Worm (Caenorhabditis elegans) whole organism, L2 larva: ENCODE results near the gene F55F10.3.
"Not testable (repeated sequence)": the region's sequence is repeated elsewhere in the genome, so short reads cannot be mapped to it uniquely, and the experiment has no call there.

Source experiments
- C34F6.9 ChIP-seq: fragments of 150-350 bp; optimal IDR thresholded peaks from 2 replicates; lab custom pipeline; 2014; ENCODE audit warnings: missing biosample characterization, missing genetic modification characterization
- F13H6.1 ChIP-seq: sonication (generic microtip); optimal IDR thresholded peaks from 2 replicates; lab custom pipeline; 2016; ENCODE audit warnings: missing genetic modification characterization, missing compliant biosample characterization
- R02D3.7 ChIP-seq: fragments of 150-350 bp; optimal IDR thresholded peaks from 2 replicates; lab custom pipeline; 2014; ENCODE audit warnings: missing biosample characterization, missing genetic modification characterization
- Y55F3AM.14 ChIP-seq: fragments of 200-800 bp; sonication (Bioruptor generic); optimal IDR thresholded peaks from 2 replicates; lab custom pipeline; 2018; ENCODE audit warnings: mild to moderate bottlenecking, missing genetic modification characterization, missing compliant biosample characterization
- ZK546.5 ChIP-seq: sonication (generic microtip); optimal IDR thresholded peaks from 2 replicates; lab custom pipeline; 2017; ENCODE audit warnings: missing biosample characterization, missing genetic modification characterization
- aly-2 ChIP-seq: fragments of 150-350 bp; optimal IDR thresholded peaks from 2 replicates; lab custom pipeline; 2014; ENCODE audit warnings: missing biosample characterization, missing genetic modification characterization
- ama-1 ChIP-seq: fragments of 150-350 bp; optimal IDR thresholded peaks from 2 replicates; lab custom pipeline; 2018; ENCODE audit warnings: inconsistent platforms
- blmp-1 ChIP-seq: sonication (generic microtip); optimal IDR thresholded peaks from 2 replicates; lab custom pipeline; 2017; ENCODE audit warnings: missing genetic modification characterization, mild to moderate bottlenecking, missing compliant biosample characterization, antibody characterized with exemption, moderate library complexity; ENCODE audit not compliant: insufficient read depth
- ceh-82 ChIP-seq: fragments of 150-350 bp; optimal IDR thresholded peaks from 2 replicates; lab custom pipeline; 2014; ENCODE audit warnings: missing biosample characterization, missing genetic modification characterization
- crh-2 ChIP-seq: sonication (generic microtip); optimal IDR thresholded peaks from 2 replicates; lab custom pipeline; 2017; ENCODE audit warnings: missing biosample characterization, missing genetic modification characterization
- dmd-4 ChIP-seq: sonication (generic microtip); optimal IDR thresholded peaks from 2 replicates; lab custom pipeline; 2017; ENCODE audit warnings: missing biosample characterization, missing genetic modification characterization
- egl-27 ChIP-seq: sonication (generic microtip); optimal IDR thresholded peaks from 3 replicates; lab custom pipeline; 2017; ENCODE audit warnings: missing biosample characterization, missing genetic modification reagents, missing genetic modification characterization
- fos-1 ChIP-seq: fragments of 150-350 bp; optimal IDR thresholded peaks from 2 replicates; lab custom pipeline; 2014; ENCODE audit warnings: missing biosample characterization, missing genetic modification characterization
- gmeb-1 ChIP-seq: fragments of 150-350 bp; optimal IDR thresholded peaks from 2 replicates; lab custom pipeline; 2014; ENCODE audit warnings: missing biosample characterization, missing genetic modification characterization
- lin-11 ChIP-seq: fragments of 150-350 bp; sonication (generic microtip); optimal IDR thresholded peaks from 2 replicates; lab custom pipeline; 2014; ENCODE audit warnings: missing biosample characterization, missing genetic modification characterization, inconsistent platforms, mixed read lengths
- lin-13 ChIP-seq: fragments of 150-350 bp; optimal IDR thresholded peaks from 2 replicates; lab custom pipeline; 2014; ENCODE audit warnings: missing biosample characterization, missing genetic modification reagents, missing genetic modification characterization
- lsy-2 ChIP-seq, 2 experiments: fragments of 150-350 bp in 1 of 2; sonication (generic microtip) in 1 of 2; optimal IDR thresholded peaks; 2 replicates each; lab custom pipeline; 2014 to 2017; ENCODE audit warnings: missing biosample characterization in 2 of 2, missing genetic modification characterization in 2 of 2
- mab-5 ChIP-seq: fragments of 150-350 bp; optimal IDR thresholded peaks from 2 replicates; lab custom pipeline; 2014; ENCODE audit warnings: missing biosample characterization, missing genetic modification characterization
- mbf-1 ChIP-seq: sonication (generic microtip); optimal IDR thresholded peaks from 2 replicates; lab custom pipeline; 2017; ENCODE audit warnings: missing biosample characterization, missing genetic modification characterization
- nhr-11 ChIP-seq: fragments of 150-350 bp; optimal IDR thresholded peaks from 2 replicates; lab custom pipeline; 2014; ENCODE audit warnings: missing biosample characterization, missing genetic modification characterization
- nhr-12 ChIP-seq: fragments of 150-350 bp; optimal IDR thresholded peaks from 2 replicates; lab custom pipeline; 2014; ENCODE audit warnings: missing biosample characterization, missing genetic modification characterization
- nhr-129 ChIP-seq: fragments of 150-350 bp; optimal IDR thresholded peaks from 2 replicates; lab custom pipeline; 2014; ENCODE audit warnings: missing biosample characterization, missing genetic modification characterization
- nhr-21 ChIP-seq: fragments of 150-350 bp; optimal IDR thresholded peaks from 2 replicates; lab custom pipeline; 2014; ENCODE audit warnings: missing biosample characterization, missing genetic modification characterization
- nhr-237 ChIP-seq: fragments of 150-350 bp; optimal IDR thresholded peaks from 2 replicates; lab custom pipeline; 2014; ENCODE audit warnings: missing biosample characterization, missing genetic modification characterization
- nhr-25 ChIP-seq: fragments of 150-350 bp; sonication (generic microtip); optimal IDR thresholded peaks from 3 replicates; lab custom pipeline; 2014; ENCODE audit warnings: missing biosample characterization, missing genetic modification characterization
- nhr-6 ChIP-seq: fragments of 150-350 bp; optimal IDR thresholded peaks from 2 replicates; lab custom pipeline; 2014; ENCODE audit warnings: missing biosample characterization, missing genetic modification characterization
- nhr-77 ChIP-seq: fragments of 150-350 bp; optimal IDR thresholded peaks from 2 replicates; lab custom pipeline; 2014; ENCODE audit warnings: missing biosample characterization, missing genetic modification characterization
- sem-4 ChIP-seq: fragments of 150-350 bp; optimal IDR thresholded peaks from 2 replicates; lab custom pipeline; 2014; ENCODE audit warnings: missing biosample characterization, missing genetic modification reagents, missing genetic modification characterization
- sma-3 ChIP-seq: sonication (generic microtip); optimal IDR thresholded peaks from 2 replicates; lab custom pipeline; 2016; ENCODE audit warnings: missing genetic modification reagents, missing genetic modification characterization, missing compliant biosample characterization
- snpc-4 ChIP-seq: fragments of 150-350 bp; optimal IDR thresholded peaks from 2 replicates; lab custom pipeline; 2014; ENCODE audit warnings: missing biosample characterization, missing genetic modification characterization
- unc-55 ChIP-seq: fragments of 150-350 bp; sonication (generic microtip); optimal IDR thresholded peaks from 3 replicates; lab custom pipeline; 2014; ENCODE audit warnings: missing biosample characterization, missing genetic modification reagents, missing genetic modification characterization
- zag-1 ChIP-seq: fragments of 150-350 bp; optimal IDR thresholded peaks from 2 replicates; lab custom pipeline; 2014; ENCODE audit warnings: missing biosample characterization, missing genetic modification characterization
- ztf-1 ChIP-seq: fragments of 200-800 bp; sonication (Bioruptor generic); conservative IDR thresholded peaks from 2 replicates; pipeline ENCODE4 v1.3.6; 2022; ENCODE audit warnings: missing genetic modification characterization, missing compliant biosample characterization
- ztf-4 ChIP-seq: fragments of 150-350 bp; optimal IDR thresholded peaks from 2 replicates; lab custom pipeline; 2014; ENCODE audit warnings: missing biosample characterization, missing genetic modification characterization

Gene F55F10.3

ce11 chrIV:4347578-4348003 is 12.2 kb upstream of the F55F10.3 start:
- TF ChIP-seq ama-1 (lab: Kevin White, UChicago) (peak; percentile 46), dmd-4 (tag; lab: Kevin White, UChicago) (no peak), zag-1 (tag; lab: Kevin White, UChicago) (no peak)

DNA sequence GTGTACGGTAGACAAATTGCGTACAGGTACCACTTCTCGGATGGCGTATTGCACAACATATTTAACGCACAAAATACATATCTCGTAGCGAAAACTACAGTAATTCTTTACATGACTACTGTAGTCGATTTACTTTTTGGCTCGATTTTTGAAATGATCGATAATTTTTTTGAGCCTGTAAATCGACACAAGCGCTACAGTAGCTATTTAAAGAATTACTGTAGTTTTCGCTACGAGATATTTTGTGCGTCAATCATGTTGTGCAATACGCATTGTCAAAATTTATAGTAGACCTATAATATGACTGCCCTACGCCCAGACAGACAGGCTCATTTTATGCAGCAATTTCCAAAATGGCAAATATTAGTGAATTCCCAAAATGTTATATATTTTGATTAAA is 11.6 kb upstream of the F55F10.3 start, which contains the start of gene W03B1.5:
TSS of gene W03B1.5 (plus strand) at position 301 of the 400 bp plus-strand sequence.
- not testable (repeated sequence) for TF ChIP-seq aly-2 (tag; lab: Kevin White, UChicago); ztf-4; nhr-25 (tag; lab: Kevin White, UChicago)

- TF ChIP-seq mab-5 = no peak
- TF ChIP-seq F13H6.1 (tag; lab: Kevin White, UChicago) = no peak
- no peak for TF ChIP-seq zag-1 (tag; lab: Kevin White, UChicago)
- no peak for TF ChIP-seq unc-55
- no peak for TF ChIP-seq Y55F3AM.14 (GFP tag; lab: Kevin White, UChicago)
- no peak for TF ChIP-seq ZK546.5 (tag; lab: Kevin White, UChicago)
- TF ChIP-seq crh-2 (tag; lab: Kevin White, UChicago) = no peak
- no peak for TF ChIP-seq snpc-4
- TF ChIP-seq nhr-11 (tag; lab: Kevin White, UChicago) = no peak
- no peak for TF ChIP-seq R02D3.7 (tag; lab: Kevin White, UChicago)
These were observed 2.9 kb upstream of the F55F10.3 start, which contains the start of gene W03B1.9 for ce11 chrIV:4356879-4357278. Gene W03B1.9 (minus strand): TSS chrIV:4356979.

DNA sequence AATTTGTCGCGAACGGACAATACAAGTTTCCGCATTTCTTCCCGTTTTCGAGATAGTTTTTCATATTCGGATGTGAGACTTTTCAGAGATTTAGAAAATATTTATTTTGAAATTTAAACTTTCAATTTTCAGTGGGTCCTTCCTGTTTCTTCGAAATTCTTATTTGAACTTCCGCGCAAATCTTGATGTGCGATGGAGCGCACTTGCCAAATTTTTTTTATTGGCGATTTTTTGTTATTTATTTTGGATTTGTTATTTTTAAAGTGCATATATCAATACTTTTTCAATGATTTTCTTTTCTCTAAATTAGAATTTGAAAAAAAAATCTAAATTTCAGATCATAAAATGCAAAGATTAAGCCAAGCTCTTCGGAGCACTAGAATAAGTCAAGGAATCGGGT is 2.5 kb upstream of the F55F10.3 start, which contains the start of gene sars-2:
TSS of gene sars-2 (plus strand) at position 341 of the 400 bp plus-strand sequence.
- TF ChIP-seq Y55F3AM.14 (GFP tag; lab: Kevin White, UChicago) (no peak), gmeb-1 (tag; lab: Kevin White, UChicago) (peak; percentile 93), nhr-12 (no peak), lin-13 (GFP tag; lab: Kevin White, UChicago) (no peak), mbf-1 (tag; lab: Kevin White, UChicago) (no peak), lin-11 (tag; lab: Kevin White, UChicago) (no peak), ceh-82 (tag; lab: Kevin White, UChicago) (no peak), blmp-1 (tag; lab: Kevin White, UChicago) (no peak), sem-4 (tag; lab: Kevin White, UChicago) (no peak), ztf-1 (GFP tag; lab: Robert Waterston, UW) (no peak), lsy-2 (tag; optimal IDR thresholded peaks at IDR 0.05; lab: Kevin White, UChicago) (peak in 1 of 2 experiments; percentile 65), nhr-129 (tag; lab: Kevin White, UChicago) (peak; percentile 7), unc-55 (peak; percentile 82), nhr-6 (tag; lab: Kevin White, UChicago) (no peak), C34F6.9 (tag; lab: Kevin White, UChicago) (peak; percentile 49), nhr-77 (tag; lab: Kevin White, UChicago) (no peak), mab-5 (no peak)

- peak; percentile 52 for TF ChIP-seq nhr-25 (tag; lab: Kevin White, UChicago)
- TF ChIP-seq egl-27 (tag; lab: Kevin White, UChicago) = peak; percentile 15
- TF ChIP-seq lsy-2 (tag; optimal IDR thresholded peaks at IDR 0.05; lab: Kevin White, UChicago) = peak; percentile 83 to 88
- TF ChIP-seq crh-2 (tag; lab: Kevin White, UChicago) = peak; percentile 52
- peak; percentile 53 for TF ChIP-seq unc-55
- TF ChIP-seq R02D3.7 (tag; lab: Kevin White, UChicago) = no peak
- peak; percentile 79 for TF ChIP-seq C34F6.9 (tag; lab: Kevin White, UChicago)
- peak; percentile 9 for TF ChIP-seq mab-5
- peak; percentile 48 for TF ChIP-seq sma-3 (GFP tag; lab: Kevin White, UChicago)
- peak; percentile 36 for TF ChIP-seq F13H6.1 (tag; lab: Kevin White, UChicago)
- peak; percentile 9 for TF ChIP-seq nhr-21
- peak; percentile 29 for TF ChIP-seq nhr-129 (tag; lab: Kevin White, UChicago)
- TF ChIP-seq mbf-1 (tag; lab: Kevin White, UChicago) = no peak
- peak; percentile 88 for TF ChIP-seq gmeb-1 (tag; lab: Kevin White, UChicago)
- TF ChIP-seq nhr-77 (tag; lab: Kevin White, UChicago) = no peak
- peak; percentile 27 for TF ChIP-seq fos-1 (tag; lab: Kevin White, UChicago)
- no peak for TF ChIP-seq nhr-237
- TF ChIP-seq, all 48 proteins: peak for 13
These were observed 744 bp downstream of the F55F10.3 start, which contains the start of gene F55F10.1 for ce11 chrIV:4360497-4360896. Gene F55F10.1 (plus strand): TSS chrIV:4360837.
